Fruit fly (Drosophila melanogaster) Kc167 (cell line): Measurements from ENCODE around the gene Mlp84B.

Source experiments
- Myc ChIP-seq: fragments of >200 bp; optimal IDR thresholded peaks from 2 replicates; lab custom pipeline; 2017; ENCODE audit warnings: missing external identifiers
- h ChIP-seq: fragments of >200 bp; optimal IDR thresholded peaks from 3 replicates; lab custom pipeline; 2018; ENCODE audit warnings: missing external identifiers
- insv ChIP-seq: fragments of >200 bp; optimal IDR thresholded peaks from 3 replicates; lab custom pipeline; 2018; ENCODE audit warnings: missing external identifiers
- psq ChIP-seq: fragments of >200 bp; optimal IDR thresholded peaks from 2 replicates; lab custom pipeline; 2017; ENCODE audit warnings: missing external identifiers
- ttk ChIP-seq: sonication (Bioruptor generic); optimal IDR thresholded peaks from 2 replicates; lab custom pipeline; 2017; ENCODE audit warnings: missing external identifiers

DNA sequence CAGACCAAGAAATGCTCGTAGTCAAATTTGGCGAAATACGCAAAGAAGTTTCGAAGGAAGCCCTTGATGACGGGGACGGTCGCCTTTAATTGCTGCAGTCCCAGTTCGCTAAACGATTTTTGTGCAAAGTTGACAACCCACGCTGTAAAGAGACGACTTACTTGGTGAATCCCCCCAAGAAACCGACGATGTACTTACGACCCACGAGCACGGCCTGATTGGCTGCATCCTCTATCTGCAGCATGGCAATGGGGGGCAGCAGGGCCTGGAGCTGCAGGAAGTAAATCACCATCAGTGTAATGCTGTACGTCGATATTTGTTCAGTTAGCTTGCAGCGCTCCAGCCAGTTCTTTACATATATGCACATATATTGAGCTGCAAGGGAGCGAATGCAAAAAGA is 33.8 kb downstream of the Mlp84B start:
- TF ChIP-seq ttk (lab: Kevin White, UChicago) (no peak), Myc (lab: Kevin White, UChicago) (no peak), psq (no peak), insv (no peak), h (lab: Kevin White, UChicago) (no peak)
